Fruit fly (Drosophila melanogaster): ENCODE measurements around the gene CG6041.

Gene CG6041

DNA sequence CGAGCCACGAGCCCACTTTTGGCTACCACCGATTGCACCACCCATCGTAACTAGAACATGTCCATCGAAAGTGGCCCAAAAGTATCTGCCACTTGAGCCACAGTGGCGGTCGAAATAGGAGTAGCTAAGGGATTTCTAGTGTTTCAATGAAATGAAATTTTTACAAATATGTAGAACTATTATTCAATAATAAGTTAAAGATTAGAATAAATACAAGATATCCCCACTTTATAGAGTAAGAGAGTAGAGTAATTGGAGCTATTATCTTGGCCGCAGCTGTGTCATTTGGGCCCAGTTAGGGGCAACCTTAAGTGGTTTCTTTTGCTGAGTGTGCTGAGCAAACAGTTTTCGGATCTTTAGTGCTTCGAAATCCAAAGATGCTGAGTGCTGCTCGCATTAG is 41.4 kb downstream of the CG6041 start:
- TF ChIP-seq OdsH (GFP tag; optimal IDR thresholded peaks at IDR 0.05) (no peak), rgr (GFP tag; optimal IDR thresholded peaks at IDR 0.05) (no peak), CG32264 (GFP tag; optimal IDR thresholded peaks at IDR 0.05) (no peak), Myc (optimal IDR thresholded peaks at IDR 0.05) (no peak), Hnf4 (GFP tag; optimal IDR thresholded peaks at IDR 0.05) (no peak), sage (GFP tag; optimal IDR thresholded peaks at IDR 0.05) (no peak), HLH106 (tag; optimal IDR thresholded peaks at IDR 0.05) (no peak), fru (GFP tag; optimal IDR thresholded peaks at IDR 0.05) (no peak), Dfd (GFP tag; optimal IDR thresholded peaks at IDR 0.05) (no peak), Sp1 (GFP tag; optimal IDR thresholded peaks at IDR 0.05) (no peak)

dm6 chrX:5992141-5992540 is 44.2 kb downstream of the CG6041 start:
- TF ChIP-seq Myc (optimal IDR thresholded peaks at IDR 0.05) (peak; percentile 85), dsf (GFP tag; optimal IDR thresholded peaks at IDR 0.05; ENCODE audit: borderline replicate concordance) (no peak), Vsx2 (GFP tag; optimal IDR thresholded peaks at IDR 0.05; ENCODE audit: partially characterized antibody) (peak; percentile 97)

DNA sequence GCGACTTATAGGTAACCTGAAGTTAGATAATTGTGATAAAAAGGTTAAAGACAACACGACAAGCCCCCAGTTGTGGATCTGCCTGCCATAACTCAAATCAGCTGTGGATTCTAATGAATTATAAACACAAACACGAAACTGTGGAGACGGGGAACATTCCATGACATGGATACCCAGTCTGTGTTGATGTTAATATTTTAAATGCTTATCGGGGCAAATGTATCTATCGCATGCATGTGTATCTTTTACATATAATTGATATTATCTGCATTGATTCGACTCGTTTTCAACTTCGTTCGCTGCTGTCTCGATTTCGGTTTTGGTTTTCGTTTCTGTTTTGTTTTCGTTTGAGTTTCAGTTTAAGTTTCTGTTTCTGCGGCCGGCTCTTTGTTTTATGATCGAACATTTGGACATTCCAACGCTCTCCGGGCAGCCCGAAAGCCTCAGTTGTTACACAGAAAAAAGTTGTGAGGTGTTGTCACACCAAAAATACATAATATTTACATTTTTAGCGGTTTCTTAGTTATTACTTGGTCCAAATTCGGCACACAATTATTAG is 44.9 kb downstream of the CG6041 start:
- TF ChIP-seq brk (GFP tag; optimal IDR thresholded peaks at IDR 0.05) (no peak), usp (GFP tag; optimal IDR thresholded peaks at IDR 0.05) (no peak), CrebA (GFP tag; optimal IDR thresholded peaks at IDR 0.05; ENCODE audit: borderline replicate concordance) (no peak), Mio (GFP tag; optimal IDR thresholded peaks at IDR 0.05) (no peak), OdsH (GFP tag; optimal IDR thresholded peaks at IDR 0.05) (no peak), Jra (GFP tag; optimal IDR thresholded peaks at IDR 0.05) (no peak), Hr78 (GFP tag; optimal IDR thresholded peaks at IDR 0.05) (no peak), dsf (GFP tag; optimal IDR thresholded peaks at IDR 0.05; ENCODE audit: borderline replicate concordance) (no peak), CG9705 (GFP tag; optimal IDR thresholded peaks at IDR 0.05) (no peak), N (GFP tag; optimal IDR thresholded peaks at IDR 0.05) (no peak), Dif (GFP tag; optimal IDR thresholded peaks at IDR 0.05; ENCODE audit: partially characterized antibody) (no peak), foxo (GFP tag; optimal IDR thresholded peaks at IDR 0.05) (no peak), Abd-B (GFP tag; optimal IDR thresholded peaks at IDR 0.05) (no peak), jim (GFP tag; optimal IDR thresholded peaks at IDR 0.05) (no peak), Myc (optimal IDR thresholded peaks at IDR 0.05) (no peak)

DNA sequence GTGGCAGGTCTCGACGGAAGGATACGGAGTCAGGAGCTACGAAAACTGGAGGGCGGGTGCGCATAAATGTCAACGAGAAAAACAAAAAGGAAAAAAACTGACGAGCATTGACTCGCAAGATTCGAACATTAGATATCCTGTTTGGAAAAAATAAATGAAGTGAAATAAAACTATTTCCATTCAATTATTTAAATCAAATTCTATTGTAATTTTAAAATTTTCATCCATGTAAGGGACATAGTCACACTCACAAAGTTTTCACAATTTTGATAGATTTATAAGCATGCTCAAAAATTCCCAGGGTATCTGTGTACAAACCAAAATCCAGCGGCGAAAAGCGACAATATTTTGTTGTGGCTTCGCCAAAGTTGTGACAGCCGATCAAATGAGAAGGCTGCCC is 48.0 kb downstream of the CG6041 start:
- no peak for TF ChIP-seq dl (GFP tag; optimal IDR thresholded peaks at IDR 0.05; ENCODE audit: insufficient read depth in 1 of 2, partially characterized antibody in 2 of 2)
- TF ChIP-seq foxo (GFP tag; optimal IDR thresholded peaks at IDR 0.05): peak in 1 of 2 experiments; percentile 20
- peak; percentile 15 for TF ChIP-seq psq (GFP tag; optimal IDR thresholded peaks at IDR 0.05)
- peak; percentile 28 for TF ChIP-seq h (GFP tag; optimal IDR thresholded peaks at IDR 0.05)
- no peak for TF ChIP-seq Myc (optimal IDR thresholded peaks at IDR 0.05)
- no peak for TF ChIP-seq pan (optimal IDR thresholded peaks at IDR 0.05)
- peak; percentile 3 for TF ChIP-seq woc (GFP tag; optimal IDR thresholded peaks at IDR 0.05)
- TF ChIP-seq sage (GFP tag; optimal IDR thresholded peaks at IDR 0.05): no peak

DNA sequence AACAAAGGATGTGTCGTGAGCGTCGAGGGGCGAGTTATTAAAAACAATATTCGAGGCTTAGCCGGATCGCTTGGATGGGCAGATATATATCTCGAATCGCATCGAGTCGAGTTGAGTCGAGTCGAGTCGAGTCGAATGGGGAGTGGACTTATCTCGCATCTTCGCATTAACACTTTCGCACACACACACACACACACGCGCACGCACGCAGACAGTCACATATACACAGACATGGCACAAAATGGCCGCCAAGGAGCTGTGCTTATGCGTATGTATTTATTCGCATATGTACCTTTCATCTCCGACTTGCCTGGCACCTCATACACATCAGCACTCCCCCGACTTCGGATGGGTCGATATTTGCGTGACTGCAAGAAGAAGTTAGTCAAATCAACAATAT is 50.0 kb downstream of the CG6041 start:
- TF ChIP-seq Hr83 (GFP tag; optimal IDR thresholded peaks at IDR 0.05; ENCODE audit: poor library complexity, severe bottlenecking) (no peak), h (GFP tag; optimal IDR thresholded peaks at IDR 0.05) (no peak), fru (GFP tag; optimal IDR thresholded peaks at IDR 0.05) (no peak), Abd-B (GFP tag; optimal IDR thresholded peaks at IDR 0.05) (no peak), HLH106 (tag; optimal IDR thresholded peaks at IDR 0.05) (no peak), woc (GFP tag; optimal IDR thresholded peaks at IDR 0.05) (no peak), Myc (optimal IDR thresholded peaks at IDR 0.05) (no peak), GATAd (GFP tag; optimal IDR thresholded peaks at IDR 0.05) (no peak), Sp1 (GFP tag; optimal IDR thresholded peaks at IDR 0.05) (no peak), Rel (GFP tag; optimal IDR thresholded peaks at IDR 0.05) (no peak), Rel (tag; optimal IDR thresholded peaks at IDR 0.05) (no peak), usp (GFP tag; optimal IDR thresholded peaks at IDR 0.05) (no peak), Vsx2 (GFP tag; optimal IDR thresholded peaks at IDR 0.05; ENCODE audit: partially characterized antibody) (no peak), CrebA (GFP tag; optimal IDR thresholded peaks at IDR 0.05; ENCODE audit: borderline replicate concordance) (no peak), Jra (GFP tag; optimal IDR thresholded peaks at IDR 0.05) (no peak), lola (GFP tag; optimal IDR thresholded peaks at IDR 0.05) (no peak), dmrt93B (GFP tag; optimal IDR thresholded peaks at IDR 0.05) (no peak), Dif (GFP tag; optimal IDR thresholded peaks at IDR 0.05; ENCODE audit: partially characterized antibody) (no peak), N (GFP tag; optimal IDR thresholded peaks at IDR 0.05) (no peak)

All from whole organism, wandering third instar larva.